Worm (Caenorhabditis elegans): Measurements from ENCODE around the gene ceh-19.

The ceh-19 gene

DNA sequence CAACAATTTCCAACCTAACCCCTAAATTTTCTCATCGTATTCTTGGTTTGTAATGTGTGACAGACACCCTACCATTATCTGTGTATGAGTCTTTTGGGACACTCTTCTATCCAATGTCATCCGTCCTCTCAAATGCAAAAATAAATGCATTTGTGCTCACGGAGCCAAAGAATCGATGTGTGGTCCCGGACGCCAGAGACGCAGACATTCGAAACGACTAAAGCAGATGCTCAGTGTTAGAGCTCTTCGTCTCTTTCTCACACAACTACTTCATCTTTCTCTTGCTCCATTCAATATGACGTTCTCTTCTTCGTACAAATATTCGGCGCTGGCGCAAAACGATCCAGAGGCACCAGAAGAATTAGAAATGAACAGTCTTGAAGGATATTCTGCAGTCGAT, 23.8 kb upstream of the ceh-19 start, which contains the start of gene unc-24:
TSS of gene unc-24 (plus strand) at position 283 of the 400 bp plus-strand sequence.
- TF ChIP-seq repo-1 (tag; optimal IDR thresholded peaks at IDR 0.05): no peak
- no peak for TF ChIP-seq atf-7 (tag; optimal IDR thresholded peaks at IDR 0.05)
- no peak for TF ChIP-seq ceh-58 (GFP tag; IDR thresholded peaks at IDR 0.05)
- TF ChIP-seq ceh-27 (GFP tag; optimal IDR thresholded peaks at IDR 0.05): no peak
- TF ChIP-seq C17E4.6 (GFP tag; IDR thresholded peaks at IDR 0.05): no peak
- no peak for TF ChIP-seq nfya-1 (tag; optimal IDR thresholded peaks at IDR 0.05; ENCODE audit: borderline replicate concordance, insufficient read depth)
- TF ChIP-seq mel-28 (tag; optimal IDR thresholded peaks at IDR 0.05; ENCODE audit: borderline replicate concordance): no peak
- TF ChIP-seq F23B12.7 (tag; optimal IDR thresholded peaks at IDR 0.05; ENCODE audit: insufficient read depth): no peak
- no peak for TF ChIP-seq T26A5.8 (tag; optimal IDR thresholded peaks at IDR 0.05)
- no peak for TF ChIP-seq hmg-1.2 (GFP tag; IDR thresholded peaks at IDR 0.05)
- TF ChIP-seq hsf-1 (GFP tag; IDR thresholded peaks at IDR 0.05): no peak
- no peak for TF ChIP-seq F10E7.11 (tag; optimal IDR thresholded peaks at IDR 0.05)
- TF ChIP-seq F22D6.2 (tag; optimal IDR thresholded peaks at IDR 0.05): no peak
- no peak for TF ChIP-seq unc-62 (GFP tag; optimal IDR thresholded peaks at IDR 0.05)
- no peak for TF ChIP-seq nhr-27 (tag; optimal IDR thresholded peaks at IDR 0.05)
- TF ChIP-seq K11D2.4 (GFP tag; IDR thresholded peaks at IDR 0.05): no peak

DNA sequence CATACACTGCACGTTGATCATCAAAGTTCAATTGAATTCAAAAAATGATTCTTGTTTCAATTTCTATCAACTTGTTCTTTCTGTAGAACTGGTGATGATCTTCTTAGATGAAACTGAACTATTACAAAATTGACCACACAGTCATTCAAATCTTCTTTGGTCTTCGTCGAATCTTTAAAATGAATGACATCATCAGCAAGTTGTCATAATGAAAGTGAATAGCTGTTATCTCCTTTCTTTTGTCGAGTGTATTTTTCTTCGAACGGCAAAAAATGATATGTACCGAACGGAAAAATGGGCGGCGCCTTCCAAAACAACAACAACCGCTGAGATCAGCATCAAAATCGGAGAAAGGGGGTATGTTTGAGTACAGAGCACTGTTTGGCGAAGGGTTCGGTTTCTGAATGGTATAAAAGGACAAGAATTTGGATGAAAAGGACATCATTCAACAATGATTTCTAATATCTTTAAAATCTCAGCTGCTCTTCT, 21.7 kb upstream of the ceh-19 start, which contains the start of gene ora-1:
TSS of gene ora-1 (plus strand) at position 439 of the 489 bp plus-strand sequence.
- TF ChIP-seq madf-6 (GFP tag; IDR thresholded peaks at IDR 0.05) (no peak), lin-35 (GFP tag; optimal IDR thresholded peaks at IDR 0.05) (no peak), ets-4 (GFP tag; optimal IDR thresholded peaks at IDR 0.05) (no peak), sdz-38 (tag; optimal IDR thresholded peaks at IDR 0.05) (no peak), ztf-25 (GFP tag; IDR thresholded peaks at IDR 0.05) (no peak), madf-8 (GFP tag; conservative IDR thresholded peaks at IDR 0.05) (no peak), lag-1 (GFP tag; IDR thresholded peaks at IDR 0.05) (no peak), F57A8.1 (GFP tag; optimal IDR thresholded peaks at IDR 0.05) (no peak), T26A5.8 (tag; optimal IDR thresholded peaks at IDR 0.05) (no peak), ceh-58 (GFP tag; IDR thresholded peaks at IDR 0.05) (no peak), F55B11.4 (tag; optimal IDR thresholded peaks at IDR 0.05; ENCODE audit: borderline replicate concordance, insufficient read depth) (no peak), C17E4.6 (GFP tag; IDR thresholded peaks at IDR 0.05) (no peak), Y53G8AR.9 (GFP tag; conservative IDR thresholded peaks at IDR 0.05) (no peak), dpl-1 (GFP tag; optimal IDR thresholded peaks at IDR 0.05) (no peak), madf-10 (tag; optimal IDR thresholded peaks at IDR 0.05) (no peak), F37B4.10 (GFP tag; IDR thresholded peaks at IDR 0.05) (no peak), gei-17 (GFP tag; optimal IDR thresholded peaks at IDR 0.05) (no peak), dox-1 (GFP tag; IDR thresholded peaks at IDR 0.05) (no peak), lsy-27 (tag; optimal IDR thresholded peaks at IDR 0.05; ENCODE audit: borderline replicate concordance, insufficient read depth) (no peak), egrh-3 (GFP tag; IDR thresholded peaks at IDR 0.05) (no peak)

DNA sequence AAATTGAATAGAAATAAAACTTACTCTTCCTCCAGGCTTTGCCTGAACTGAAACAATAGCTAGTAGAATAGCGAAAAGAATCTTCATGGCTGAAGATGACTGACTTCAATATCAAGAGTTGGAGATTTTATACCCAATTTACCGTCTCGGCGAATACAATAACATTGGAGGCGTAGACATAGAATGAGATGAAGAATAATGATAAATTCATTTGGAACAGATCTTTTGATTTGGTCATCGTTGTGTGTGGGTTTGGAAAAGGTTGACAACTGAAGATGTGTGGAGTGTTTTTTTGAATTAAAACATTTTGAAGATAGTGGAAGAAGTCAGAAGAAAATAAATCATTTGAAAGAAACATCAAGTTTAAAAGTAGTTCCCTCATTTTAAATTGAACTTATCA, 20.5 kb upstream of the ceh-19 start, which contains the start of gene F57H12.6:
TSS of gene F57H12.6 (minus strand) at position 101 of the 400 bp plus-strand sequence.
- TF ChIP-seq F57C9.4 (tag; optimal IDR thresholded peaks at IDR 0.05) (no peak), unc-130 (GFP tag; optimal IDR thresholded peaks at IDR 0.05) (no peak), hrde-1 (tag; optimal IDR thresholded peaks at IDR 0.05; ENCODE audit: borderline replicate concordance) (no peak), efl-1 (GFP tag; optimal IDR thresholded peaks at IDR 0.05) (no peak), ccch-3 (GFP tag; optimal IDR thresholded peaks at IDR 0.05) (no peak), hlh-26 (GFP tag; conservative IDR thresholded peaks at IDR 0.05) (no peak), somi-1 (GFP tag; optimal IDR thresholded peaks at IDR 0.05) (no peak), ceh-100 (GFP tag; IDR thresholded peaks at IDR 0.05) (no peak), C06A6.2 (GFP tag; conservative IDR thresholded peaks at IDR 0.05) (no peak), fkh-3 (tag; optimal IDR thresholded peaks at IDR 0.05) (no peak), nhr-27 (tag; optimal IDR thresholded peaks at IDR 0.05) (no peak), ztf-6 (GFP tag; IDR thresholded peaks at IDR 0.05) (no peak), hsf-1 (GFP tag; IDR thresholded peaks at IDR 0.05) (no peak), nfyb-1 (GFP tag; IDR thresholded peaks at IDR 0.05) (no peak), madf-3 (GFP tag; IDR thresholded peaks at IDR 0.05) (no peak)

Data from whole organism, young adult.